Fruit fly (Drosophila melanogaster) whole organism: ENCODE results near the gene CG14100.

Source experiments
- CG8478 ChIP-seq: fragments of >200 bp; optimal IDR thresholded peaks from 2 replicates; lab custom pipeline; 2018; ENCODE audit warnings: inconsistent platforms
- Dll ChIP-seq: fragments of >200 bp; optimal IDR thresholded peaks from 2 replicates; lab custom pipeline; 2017
- EcR ChIP-seq, 2 experiments: fragments of >200 bp; optimal IDR thresholded peaks; 2 replicates each; lab custom pipeline; 2017; ENCODE audit warnings: missing biosample characterization in 2 of 2, missing genetic modification characterization in 2 of 2, missing genetic modification reagents in 2 of 2
- pan ChIP-seq: fragments of >200 bp; optimal IDR thresholded peaks from 2 replicates; lab custom pipeline; 2017
- psq ChIP-seq: fragments of >200 bp; optimal IDR thresholded peaks from 2 replicates; lab custom pipeline; 2017
- usp ChIP-seq: fragments of >200 bp; optimal IDR thresholded peaks from 2 replicates; lab custom pipeline; 2017; ENCODE audit warnings: missing biosample characterization, missing genetic modification characterization, mixed read lengths

CG14100 gene

DNA sequence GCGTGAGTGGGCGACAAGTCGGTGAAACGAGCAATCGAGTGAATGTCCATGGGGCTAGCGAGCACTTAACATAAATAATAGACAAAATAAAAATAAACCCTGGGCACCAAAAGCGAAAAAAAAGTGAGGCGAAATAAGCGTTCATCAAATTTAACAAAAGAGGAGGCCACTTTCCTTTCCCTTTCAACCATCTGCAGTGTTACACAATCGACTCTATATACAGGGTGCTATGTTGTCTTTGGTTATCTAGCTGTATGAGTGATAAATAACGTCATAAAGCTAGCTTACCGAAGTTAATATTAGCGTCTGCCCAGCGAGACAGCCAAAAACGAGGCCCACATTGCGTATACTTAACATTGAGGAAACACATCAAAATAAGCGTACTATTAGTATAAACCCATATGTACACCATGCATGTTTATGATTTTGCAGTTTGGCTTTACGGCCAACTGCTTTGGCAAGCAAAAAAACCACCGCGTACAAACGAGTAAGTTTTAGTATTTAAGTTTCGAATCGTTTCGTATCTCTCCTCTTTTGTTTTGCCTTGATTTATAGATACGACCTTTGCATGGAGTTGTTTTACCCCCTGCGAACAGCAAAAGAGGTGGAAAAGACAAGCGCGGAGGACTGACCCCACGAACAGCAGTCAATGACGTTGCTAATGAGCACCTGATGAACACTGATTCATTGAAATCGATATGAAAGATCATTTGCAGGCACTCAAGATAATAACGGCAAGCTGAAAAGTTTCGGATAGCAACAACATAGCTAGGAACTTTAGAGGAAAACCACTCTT, 25.2 kb downstream of the CG14100 start:
- TF ChIP-seq EcR (GFP tag; optimal IDR thresholded peaks at IDR 0.05; lab: Kevin White, UChicago) (no peak), pan (lab: Kevin White, UChicago) (no peak), CG8478 (lab: Kevin White, UChicago) (no peak), usp (no peak), Dll (lab: Kevin White, UChicago) (no peak), psq (lab: Kevin White, UChicago) (no peak)

DNA sequence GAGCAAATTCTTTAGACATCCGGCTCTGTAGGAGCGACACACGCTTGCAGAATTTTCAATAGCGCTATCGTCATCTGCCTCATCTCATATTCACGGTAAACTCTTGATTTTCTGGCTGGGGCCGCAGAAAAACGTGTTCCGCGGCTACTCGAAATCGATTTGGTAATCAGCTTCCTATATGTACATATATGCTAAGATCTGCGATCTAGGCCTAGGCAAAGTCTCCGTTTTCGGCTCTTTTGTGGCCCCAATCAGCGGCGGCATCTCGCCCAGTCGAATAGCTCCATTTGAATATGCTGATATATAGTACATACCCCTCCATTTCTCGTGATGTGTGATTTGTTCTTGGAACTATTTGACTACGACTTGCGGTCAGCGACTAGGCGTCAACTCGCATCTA, 27.3 kb downstream of the CG14100 start:
- TF ChIP-seq Dll (lab: Kevin White, UChicago) (no peak), EcR (GFP tag; optimal IDR thresholded peaks at IDR 0.05; lab: Kevin White, UChicago) (no peak), pan (lab: Kevin White, UChicago) (no peak), usp (no peak), psq (lab: Kevin White, UChicago) (no peak), CG8478 (lab: Kevin White, UChicago) (no peak)

DNA sequence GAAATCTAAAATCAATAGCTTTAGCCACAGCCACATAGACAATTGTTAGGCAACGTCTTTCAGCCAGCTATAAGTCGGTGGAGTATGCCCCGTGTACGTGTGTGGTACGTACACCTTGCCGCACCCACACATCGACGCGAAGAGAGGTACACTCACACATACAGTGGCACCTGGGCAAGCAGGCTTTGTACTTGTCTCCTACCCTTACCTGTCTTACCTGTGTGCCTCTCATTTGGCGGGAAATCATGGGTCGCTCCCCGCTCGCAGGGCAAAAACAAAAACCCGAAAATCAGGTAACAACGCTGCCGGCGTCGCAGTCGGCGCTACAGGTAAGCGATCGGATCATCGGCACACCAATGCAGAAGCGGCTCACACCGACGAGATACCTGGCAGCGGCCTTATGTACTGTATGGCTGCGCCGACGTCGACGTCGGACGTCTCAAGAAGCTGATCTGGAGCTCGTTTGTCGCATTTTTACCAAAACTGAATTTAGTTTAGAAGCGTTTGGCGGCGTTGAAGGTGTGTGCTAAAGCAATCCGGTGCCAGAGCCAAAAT, 28.1 kb downstream of the CG14100 start:
- TF ChIP-seq EcR (GFP tag; optimal IDR thresholded peaks at IDR 0.05; lab: Kevin White, UChicago) (no peak), CG8478 (lab: Kevin White, UChicago) (no peak), usp (no peak), Dll (lab: Kevin White, UChicago) (no peak), psq (lab: Kevin White, UChicago) (no peak)

DNA sequence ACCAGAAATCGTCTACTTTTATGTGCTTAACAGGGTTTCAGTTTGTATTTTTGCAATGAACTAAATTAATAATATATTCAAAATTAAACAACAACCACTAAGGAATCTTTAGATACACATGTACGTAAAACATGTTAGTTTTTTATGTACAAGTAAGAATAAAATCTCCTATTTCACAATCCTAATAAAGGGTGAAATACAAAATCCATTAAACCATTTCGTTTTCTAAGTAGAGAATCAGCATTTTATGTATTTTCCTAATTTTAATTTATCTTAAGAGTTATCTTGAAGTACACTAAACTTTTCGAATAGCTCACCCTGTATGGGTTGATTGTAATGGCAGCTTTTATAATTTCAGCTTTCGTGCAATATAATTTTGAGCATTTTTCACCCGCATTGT, 28.6 kb downstream of the CG14100 start:
- TF ChIP-seq CG8478 (lab: Kevin White, UChicago) (no peak), psq (lab: Kevin White, UChicago) (no peak), EcR (GFP tag; optimal IDR thresholded peaks at IDR 0.05; lab: Kevin White, UChicago) (no peak), Dll (lab: Kevin White, UChicago) (no peak), usp (no peak), pan (lab: Kevin White, UChicago) (no peak)

DNA sequence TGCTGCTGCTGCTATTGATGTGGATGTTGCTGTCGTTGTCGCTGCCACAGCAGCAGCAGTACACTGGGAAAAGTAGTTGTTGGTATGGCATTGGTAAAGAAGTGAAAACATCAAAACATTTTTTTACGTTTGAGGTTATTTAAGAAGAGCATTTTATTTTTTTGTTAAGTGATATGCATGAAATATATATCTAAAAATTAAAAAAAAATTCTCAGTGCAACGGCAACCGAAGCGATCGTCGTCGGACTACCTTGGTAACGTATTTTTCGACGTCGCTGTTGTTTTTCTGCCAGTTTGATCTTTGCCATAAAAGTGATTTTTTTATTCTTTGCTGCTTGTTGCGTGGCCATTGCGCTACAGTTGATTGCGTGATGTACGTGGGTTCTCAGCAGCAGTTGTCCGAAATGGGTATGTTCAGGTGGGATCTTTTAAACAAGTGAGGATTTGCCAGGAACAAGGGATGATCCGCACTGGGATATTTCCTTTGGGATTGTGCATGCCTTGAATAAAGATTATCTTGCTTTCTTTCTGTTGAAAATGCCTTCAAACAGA, 29.6 kb downstream of the CG14100 start:
- TF ChIP-seq Dll (lab: Kevin White, UChicago) (no peak), psq (lab: Kevin White, UChicago) (no peak), usp (no peak), pan (lab: Kevin White, UChicago) (no peak), EcR (GFP tag; optimal IDR thresholded peaks at IDR 0.05; lab: Kevin White, UChicago) (no peak), CG8478 (lab: Kevin White, UChicago) (no peak)

DNA sequence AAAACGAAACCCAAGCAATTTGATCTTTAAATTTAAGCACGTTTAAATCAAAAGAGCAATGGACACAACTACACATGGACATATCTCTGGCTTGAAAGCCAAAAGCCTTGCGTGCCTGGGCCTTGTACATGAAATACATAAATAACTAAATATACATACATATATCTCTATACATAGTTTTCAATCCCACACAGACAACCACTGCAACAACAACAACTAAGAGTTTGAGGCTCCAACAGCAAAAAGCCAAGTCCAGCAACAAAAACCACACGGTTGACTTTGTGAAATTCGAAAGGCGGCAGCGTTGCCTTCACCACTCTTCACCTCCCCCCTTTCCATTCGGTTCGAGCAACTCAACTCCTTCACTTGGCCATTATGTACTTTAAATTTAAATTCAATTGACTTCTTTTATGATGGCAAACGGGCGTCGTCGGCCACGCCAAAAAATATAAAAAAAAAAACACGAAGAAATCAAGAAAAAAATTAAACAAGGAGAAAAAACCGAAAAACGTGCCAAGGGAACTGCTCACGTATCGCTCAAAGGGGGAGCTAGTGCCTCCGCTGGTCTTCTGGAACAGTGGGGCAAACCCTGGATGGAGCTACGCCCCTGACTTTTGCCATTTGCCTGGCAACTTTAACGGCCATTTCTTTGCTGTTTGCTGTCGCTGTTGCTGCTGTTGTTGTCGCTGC, 30.2 kb downstream of the CG14100 start:
- peak in 1 of 2 experiments; percentile 26 for TF ChIP-seq EcR (GFP tag; optimal IDR thresholded peaks at IDR 0.05; lab: Kevin White, UChicago)
- no peak for TF ChIP-seq usp

DNA sequence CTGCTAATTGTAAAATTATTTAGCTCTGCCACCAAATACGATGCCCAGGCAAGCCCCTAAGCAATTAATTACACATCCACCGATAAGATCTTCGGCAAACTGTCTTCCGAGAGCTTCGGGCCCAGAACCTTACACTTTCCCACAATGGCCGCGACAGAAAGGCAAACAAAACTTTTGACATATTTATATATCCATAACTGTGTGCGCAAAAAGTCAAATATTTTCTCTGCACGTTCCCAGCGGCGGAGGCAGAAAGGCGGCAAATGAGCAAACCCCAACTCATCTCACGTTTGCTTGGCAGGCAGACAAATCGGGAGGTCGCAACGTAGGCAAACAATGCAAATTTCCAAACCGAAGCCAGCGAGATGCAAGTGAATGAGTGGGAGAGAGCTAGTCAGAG, 31.2 kb downstream of the CG14100 start:
- no peak for TF ChIP-seq usp
- TF ChIP-seq CG8478 (lab: Kevin White, UChicago) = no peak
- TF ChIP-seq psq (lab: Kevin White, UChicago) = no peak
- no peak for TF ChIP-seq Dll (lab: Kevin White, UChicago)
- no peak for TF ChIP-seq EcR (GFP tag; optimal IDR thresholded peaks at IDR 0.05; lab: Kevin White, UChicago)
- no peak for TF ChIP-seq pan (lab: Kevin White, UChicago)

DNA sequence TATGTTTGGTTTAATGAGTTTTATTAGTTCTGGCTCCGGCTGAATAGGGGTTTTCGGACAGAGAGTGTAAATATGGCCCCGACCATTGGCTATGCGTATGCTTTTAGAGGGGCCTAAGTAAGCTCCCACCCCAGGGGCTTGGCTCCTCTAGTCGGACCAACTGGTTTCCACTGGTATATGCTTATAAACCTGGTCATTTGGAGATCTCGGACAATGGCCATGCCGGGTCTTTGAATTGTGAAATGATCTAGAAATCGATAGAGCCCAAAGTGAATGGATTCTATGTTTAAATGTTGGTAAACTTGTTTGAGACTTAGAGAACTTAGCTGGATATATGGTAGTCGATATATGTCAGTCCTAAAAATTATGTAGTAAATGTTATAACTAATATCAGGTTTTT, 31.6 kb downstream of the CG14100 start:
- TF ChIP-seq CG8478 (lab: Kevin White, UChicago) (no peak), Dll (lab: Kevin White, UChicago) (no peak), EcR (GFP tag; optimal IDR thresholded peaks at IDR 0.05; lab: Kevin White, UChicago) (no peak), psq (lab: Kevin White, UChicago) (no peak), usp (no peak), pan (lab: Kevin White, UChicago) (no peak)

DNA sequence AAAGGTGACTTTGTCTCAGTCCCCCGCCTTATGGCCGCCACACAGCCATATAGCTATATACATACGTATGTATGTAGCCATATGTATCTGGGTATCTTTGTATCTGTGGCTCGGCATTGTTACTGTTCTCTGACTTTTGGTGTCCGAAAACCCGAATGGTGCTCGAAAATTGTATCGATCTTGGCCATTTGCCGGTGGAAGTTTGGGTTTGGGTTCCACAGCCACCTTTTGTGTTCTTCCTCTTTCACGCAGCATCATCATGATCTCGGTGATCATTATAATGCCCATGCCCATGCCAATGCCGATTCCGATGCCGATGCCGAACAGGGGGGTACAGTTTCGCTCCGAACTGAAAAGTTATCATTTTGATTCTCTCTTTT, 32.3 kb downstream of the CG14100 start:
- no peak for TF ChIP-seq pan (lab: Kevin White, UChicago)
- TF ChIP-seq psq (lab: Kevin White, UChicago) = no peak
- no peak for TF ChIP-seq Dll (lab: Kevin White, UChicago)
- no peak for TF ChIP-seq CG8478 (lab: Kevin White, UChicago)
- no peak for TF ChIP-seq EcR (GFP tag; optimal IDR thresholded peaks at IDR 0.05; lab: Kevin White, UChicago)
- TF ChIP-seq usp = no peak

DNA sequence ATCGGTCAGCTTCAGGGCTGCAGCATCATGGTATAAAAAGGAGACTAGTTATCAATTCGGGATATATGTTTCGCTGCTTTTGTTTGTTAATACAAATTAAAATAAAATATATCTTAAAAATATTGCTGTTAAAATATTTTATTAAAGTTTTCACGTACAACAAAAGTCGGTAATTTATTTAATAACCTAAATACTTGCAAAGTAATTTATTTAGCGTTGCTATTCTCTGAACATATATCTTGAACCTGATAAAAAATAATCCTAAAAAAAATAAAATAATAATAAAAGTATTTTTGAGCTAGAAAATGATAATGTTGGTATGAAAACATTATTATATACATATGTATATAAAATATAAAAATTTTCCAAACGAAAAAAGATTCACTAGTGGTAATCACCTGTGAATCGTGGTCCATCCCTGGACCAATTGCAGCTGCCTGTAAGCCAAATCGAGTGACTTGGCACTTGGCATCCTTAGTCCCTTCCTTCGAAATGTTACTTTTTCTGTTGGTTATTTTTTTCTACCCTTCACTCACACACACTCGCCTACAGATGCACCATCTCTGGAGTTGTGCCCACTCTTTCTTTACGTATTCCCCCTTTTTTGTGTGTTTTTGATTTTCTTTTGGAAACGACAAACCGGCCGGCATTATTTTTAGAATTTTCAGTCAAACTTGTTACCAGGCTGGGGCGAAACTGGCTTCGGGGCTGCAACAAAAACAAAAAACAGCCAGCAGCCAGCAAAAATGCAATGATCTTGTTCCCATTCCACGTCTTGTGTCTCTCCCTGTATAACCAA, 32.9 kb downstream of the CG14100 start:
- TF ChIP-seq EcR (GFP tag; optimal IDR thresholded peaks at IDR 0.05; lab: Kevin White, UChicago) (peak in 1 of 2 experiments; percentile 8), psq (lab: Kevin White, UChicago) (no peak)

DNA sequence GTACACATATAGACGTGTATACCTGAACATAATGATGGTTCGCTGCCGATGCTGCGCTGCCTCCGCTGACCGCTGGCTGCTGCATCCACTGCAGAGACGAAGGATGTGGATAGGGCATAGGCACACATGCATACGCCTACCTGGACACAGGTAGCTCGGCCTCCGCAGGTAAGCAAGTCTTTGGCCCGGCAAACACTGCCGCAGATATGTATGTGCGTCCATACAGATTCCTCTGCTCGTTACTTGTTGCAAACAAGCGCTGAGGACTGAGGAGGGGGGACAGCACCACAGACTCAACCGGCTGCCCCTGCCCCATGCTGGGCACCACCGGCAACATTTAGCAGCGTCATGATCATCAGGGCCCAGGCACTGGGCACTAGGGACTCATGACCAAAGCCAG, 33.6 kb downstream of the CG14100 start:
- TF ChIP-seq psq (lab: Kevin White, UChicago) (no peak), Dll (lab: Kevin White, UChicago) (peak; percentile 45)
